Worm (Caenorhabditis elegans) whole organism, L1 larva: ENCODE results near the gene tif-1A.
A peak's percentile ranks its signal among the peaks of the same experiment; 100 is the strongest.

ENCODE experiments used
- C34B4.2 ChIP-seq: sonication (generic microtip); optimal IDR thresholded peaks from 2 replicates; lab custom pipeline; 2017; ENCODE audit warnings: mild to moderate bottlenecking, missing genetic modification characterization, missing compliant biosample characterization
- F16B12.6 ChIP-seq: fragments of 150-350 bp; optimal IDR thresholded peaks from 2 replicates; lab custom pipeline; 2014; ENCODE audit warnings: missing biosample characterization, missing genetic modification characterization
- Y116A8C.19 ChIP-seq: sonication (generic microtip); optimal IDR thresholded peaks from 2 replicates; lab custom pipeline; 2016; ENCODE audit warnings: missing compliant biosample characterization, missing genetic modification characterization, borderline replicate concordance
- ama-1 ChIP-seq: fragments of 150-350 bp; optimal IDR thresholded peaks from 2 replicates; lab custom pipeline; 2014
- ces-1 ChIP-seq: fragments of 150-350 bp; optimal IDR thresholded peaks from 2 replicates; lab custom pipeline; 2014; ENCODE audit warnings: missing biosample characterization, missing genetic modification reagents, missing genetic modification characterization
- dpl-1 ChIP-seq, 3 experiments: fragments of 150-350 bp in 2 of 3; sonication (generic microtip) in 1 of 3; optimal IDR thresholded peaks; 2 replicates each; lab custom pipeline; 2014 to 2017; ENCODE audit warnings: missing biosample characterization in 3 of 3, missing genetic modification characterization in 3 of 3, missing genetic modification reagents in 3 of 3
- dsc-1 ChIP-seq: sonication (generic microtip); optimal IDR thresholded peaks from 2 replicates; lab custom pipeline; 2016; ENCODE audit warnings: mild to moderate bottlenecking, missing genetic modification characterization, missing compliant biosample characterization
- efl-1 ChIP-seq, 4 experiments: fragments of 150-350 bp; optimal IDR thresholded peaks in 3 of 4; peaks in 1 of 4; 1 replicate in 1 of 4; 2 replicates in 3 of 4; lab custom pipeline; 2014; ENCODE audit warnings: missing biosample characterization in 2 of 4, missing genetic modification characterization in 2 of 4, missing genetic modification reagents in 2 of 4
- efl-3 ChIP-seq: fragments of 200-800 bp; sonication (Bioruptor generic); optimal IDR thresholded peaks from 2 replicates; lab custom pipeline; 2018; ENCODE audit warnings: mild to moderate bottlenecking, missing genetic modification characterization, missing compliant biosample characterization
- elt-2 ChIP-seq: sonication (generic microtip); optimal IDR thresholded peaks from 2 replicates; lab custom pipeline; 2016; ENCODE audit warnings: missing genetic modification characterization, mild to moderate bottlenecking, inconsistent platforms, missing compliant biosample characterization, missing genetic modification reagents
- fkh-8 ChIP-seq: sonication (generic microtip); optimal IDR thresholded peaks from 2 replicates; lab custom pipeline; 2016; ENCODE audit warnings: mild to moderate bottlenecking, missing genetic modification characterization, missing compliant biosample characterization
- irx-1 ChIP-seq: sonication (generic microtip); optimal IDR thresholded peaks from 2 replicates; lab custom pipeline; 2016; ENCODE audit warnings: missing genetic modification characterization, missing compliant biosample characterization
- jun-1 ChIP-seq: fragments of 150-350 bp; optimal IDR thresholded peaks from 2 replicates; lab custom pipeline; 2014; ENCODE audit warnings: missing biosample characterization, missing genetic modification reagents, missing genetic modification characterization
- lin-14 ChIP-seq: fragments of 200-800 bp; sonication (Bioruptor generic); optimal IDR thresholded peaks from 2 replicates; lab custom pipeline; 2018; ENCODE audit warnings: mild to moderate bottlenecking, missing genetic modification characterization, moderate library complexity, missing compliant biosample characterization
- lin-35 ChIP-seq, 2 experiments: fragments of 150-350 bp; optimal IDR thresholded peaks; 2 replicates each; lab custom pipeline; 2014; ENCODE audit warnings: missing biosample characterization in 2 of 2, missing genetic modification characterization in 2 of 2, missing genetic modification reagents in 2 of 2
- lin-39 ChIP-seq: fragments of 150-350 bp; optimal IDR thresholded peaks from 2 replicates; lab custom pipeline; 2014; ENCODE audit warnings: missing biosample characterization, missing genetic modification reagents, missing genetic modification characterization
- lsy-2 ChIP-seq, 2 experiments: fragments of 150-350 bp; optimal IDR thresholded peaks; 2 replicates each; lab custom pipeline; 2014; ENCODE audit warnings: missing biosample characterization in 2 of 2, missing genetic modification characterization in 2 of 2
- mdl-1 ChIP-seq, 2 experiments: fragments of 150-350 bp; optimal IDR thresholded peaks; 2 replicates each; lab custom pipeline; 2014 to 2017; ENCODE audit warnings: missing biosample characterization in 2 of 2, missing genetic modification characterization in 2 of 2, inconsistent platforms in 1 of 2
- mef-2 ChIP-seq: fragments of 150-350 bp; optimal IDR thresholded peaks from 2 replicates; lab custom pipeline; 2014; ENCODE audit warnings: missing biosample characterization, missing genetic modification characterization
- nhr-11 ChIP-seq: fragments of 150-350 bp; optimal IDR thresholded peaks from 2 replicates; lab custom pipeline; 2014; ENCODE audit warnings: missing biosample characterization, missing genetic modification characterization
- nhr-19 ChIP-seq: fragments of 200-800 bp; sonication (Bioruptor generic); conservative IDR thresholded peaks from 2 replicates; pipeline ENCODE4 v1.3.6; 2022; ENCODE audit warnings: missing genetic modification characterization, missing compliant biosample characterization
- nhr-237 ChIP-seq: fragments of 150-350 bp; optimal IDR thresholded peaks from 2 replicates; lab custom pipeline; 2014; ENCODE audit warnings: missing biosample characterization, missing genetic modification characterization
- nhr-71 ChIP-seq: sonication (generic microtip); optimal IDR thresholded peaks from 2 replicates; lab custom pipeline; 2016; ENCODE audit warnings: mild to moderate bottlenecking, missing genetic modification characterization, moderate library complexity, missing compliant biosample characterization
- nhr-85 ChIP-seq: sonication (generic microtip); peaks from one replicate; lab custom pipeline; 2016; ENCODE audit warnings: missing genetic modification characterization, inconsistent platforms, missing compliant biosample characterization
- pax-3 ChIP-seq: fragments of 200-800 bp; sonication (Bioruptor generic); optimal IDR thresholded peaks from 2 replicates; lab custom pipeline; 2018; ENCODE audit warnings: mild to moderate bottlenecking, missing genetic modification characterization, moderate library complexity, missing compliant biosample characterization
- pqm-1 ChIP-seq: sonication (generic microtip); optimal IDR thresholded peaks from 3 replicates; lab custom pipeline; 2017; ENCODE audit warnings: missing biosample characterization, missing genetic modification characterization
- rnt-1 ChIP-seq: sonication (generic microtip); optimal IDR thresholded peaks from 2 replicates; lab custom pipeline; 2016; ENCODE audit warnings: mild to moderate bottlenecking, missing genetic modification characterization, moderate library complexity, missing compliant biosample characterization
- skn-1 ChIP-seq: fragments of 150-350 bp; optimal IDR thresholded peaks from 2 replicates; lab custom pipeline; 2014; ENCODE audit warnings: missing biosample characterization, missing genetic modification characterization
- snpc-4 ChIP-seq: fragments of 150-350 bp; optimal IDR thresholded peaks from 2 replicates; lab custom pipeline; 2014; ENCODE audit warnings: missing biosample characterization, missing genetic modification characterization
- sox-4 ChIP-seq: sonication (generic microtip); optimal IDR thresholded peaks from 2 replicates; lab custom pipeline; 2016; ENCODE audit warnings: missing genetic modification characterization, missing compliant biosample characterization
- sptf-1 ChIP-seq: fragments of 150-350 bp; optimal IDR thresholded peaks from 2 replicates; lab custom pipeline; 2014; ENCODE audit warnings: missing biosample characterization, missing genetic modification characterization
- swsn-7 ChIP-seq: sonication (generic microtip); optimal IDR thresholded peaks from 2 replicates; lab custom pipeline; 2016; ENCODE audit warnings: missing genetic modification characterization, missing compliant biosample characterization
- tlp-1 ChIP-seq: fragments of 150-350 bp; optimal IDR thresholded peaks from 2 replicates; lab custom pipeline; 2014; ENCODE audit warnings: missing biosample characterization, missing genetic modification characterization
- unc-98 ChIP-seq: fragments of 200-800 bp; sonication (Bioruptor generic); IDR thresholded peaks from 2 replicates; pipeline ENCODE4 v1.3.6; 2022; ENCODE audit warnings: missing genetic modification characterization, missing compliant biosample characterization
- zip-4 ChIP-seq: fragments of 200-800 bp; sonication (Bioruptor generic); optimal IDR thresholded peaks from 2 replicates; lab custom pipeline; 2018; ENCODE audit warnings: mild to moderate bottlenecking, missing genetic modification characterization, moderate library complexity, missing compliant biosample characterization
- ztf-4 ChIP-seq: fragments of 150-350 bp; optimal IDR thresholded peaks from 2 replicates; lab custom pipeline; 2014; ENCODE audit warnings: missing biosample characterization, missing genetic modification characterization

tif-1A gene

ce11 chrIII:4005446-4006192 lies 1.7 kb upstream of the tif-1A start, which contains the start of gene pxd-1 (continued):
- TF ChIP-seq rnt-1 (peak; percentile 58), dpl-1 (GFP tag; optimal IDR thresholded peaks at IDR 0.05; lab: Kevin White, UChicago) (no peak), efl-3 (no peak), snpc-4 (tag; lab: Kevin White, UChicago) (no peak), mdl-1 (tag; optimal IDR thresholded peaks at IDR 0.05; lab: Kevin White, UChicago) (no peak), elt-2 (no peak), nhr-11 (tag; lab: Kevin White, UChicago) (no peak), sptf-1 (no peak), nhr-19 (0 out of 2 replicates have a peak, but pooled peaks have one; percentile 3), zip-4 (no peak), tlp-1 (tag; lab: Kevin White, UChicago) (no peak), dsc-1 (tag; lab: Kevin White, UChicago) (peak; percentile 31), lin-35 (GFP tag; optimal IDR thresholded peaks at IDR 0.05; lab: Kevin White, UChicago) (peak; percentile 5 to 8), unc-98 (no peak), ces-1 (GFP tag; lab: Kevin White, UChicago) (no peak), F16B12.6 (no peak), nhr-85 (peak; percentile 13), sox-4 (tag; lab: Kevin White, UChicago) (no peak), ama-1 (lab: Kevin White, UChicago) (no peak), lin-14 (peak; percentile 78), ztf-4 (no peak), skn-1 (tag; lab: Kevin White, UChicago) (peak; percentile 4), nhr-237 (tag; lab: Kevin White, UChicago) (no peak), irx-1 (tag; lab: Kevin White, UChicago) (peak; percentile 12), jun-1 (no peak)

- TF ChIP-seq lin-39 (tag; lab: Kevin White, UChicago) = peak; percentile 22
- TF ChIP-seq nhr-71 = peak; percentile 43
- peak in 1 of 2 experiments; percentile 45 for TF ChIP-seq lsy-2 (tag; optimal IDR thresholded peaks at IDR 0.05; lab: Kevin White, UChicago)
- no peak for TF ChIP-seq elt-2
- TF ChIP-seq swsn-7 (tag; lab: Kevin White, UChicago) = no peak
- no peak for TF ChIP-seq ama-1 (lab: Kevin White, UChicago)
- peak; percentile 55 for TF ChIP-seq lin-14
- TF ChIP-seq rnt-1 = peak; percentile 41
- no peak for TF ChIP-seq irx-1 (tag; lab: Kevin White, UChicago)
Measured at ce11 chrIII:3994457-3994856, 9.5 kb downstream of the tif-1A start.

- peak; percentile 21 for TF ChIP-seq fkh-8 (tag; lab: Kevin White, UChicago)
- peak; percentile 6 for TF ChIP-seq dsc-1 (tag; lab: Kevin White, UChicago)
- no peak for TF ChIP-seq efl-1 (optimal IDR thresholded peaks at IDR 0.05; lab: Kevin White, UChicago)
- TF ChIP-seq efl-1 (GFP tag; optimal IDR thresholded peaks at IDR 0.05 in 1 of 2; lab: Kevin White, UChicago) = peak in 1 of 2 experiments; percentile 71
- TF ChIP-seq pax-3 (tag; lab: Kevin White, UChicago) = no peak
- no peak for TF ChIP-seq pqm-1 (tag; lab: Kevin White, UChicago)
- TF ChIP-seq rnt-1 = no peak
Measured at ce11 chrIII:3992089-3992488, 11.8 kb downstream of the tif-1A start, which contains the start of gene glb-11. glb-11 (minus strand) TSS chrIII:3992189.

ce11 chrIII:3991362-3991761 lies 12.6 kb downstream of the tif-1A start:
- peak; percentile 46 for TF ChIP-seq rnt-1
- peak; percentile 35 for TF ChIP-seq lin-14
- peak; percentile 46 for TF ChIP-seq nhr-71
- no peak for TF ChIP-seq Y116A8C.19 (tag; lab: Kevin White, UChicago)
- no peak for TF ChIP-seq jun-1
- TF ChIP-seq dpl-1 (GFP tag; optimal IDR thresholded peaks at IDR 0.05; lab: Kevin White, UChicago) = no peak
- TF ChIP-seq dsc-1 (tag; lab: Kevin White, UChicago) = peak; percentile 36
- no peak for TF ChIP-seq fkh-8 (tag; lab: Kevin White, UChicago)
- TF ChIP-seq mef-2 (tag; lab: Kevin White, UChicago) = peak; percentile 21
- no peak for TF ChIP-seq C34B4.2 (tag; lab: Kevin White, UChicago)
